Worm (Caenorhabditis elegans) whole organism, mixed stage, embryonic: ENCODE measurements around the gene Y54G9A.9.

Source experiments
- blmp-1 ChIP-seq: fragments of 150-350 bp; optimal IDR thresholded peaks from 2 replicates; lab custom pipeline; 2014; ENCODE audit warnings: missing biosample characterization, missing genetic modification characterization
- ces-1 ChIP-seq: fragments of 150-350 bp; optimal IDR thresholded peaks from 2 replicates; lab custom pipeline; 2014; ENCODE audit warnings: missing biosample characterization, missing genetic modification reagents, missing genetic modification characterization
- ham-2 ChIP-seq: fragments of 200-800 bp; sonication (Bioruptor generic); optimal IDR thresholded peaks from 2 replicates; lab custom pipeline; 2018; ENCODE audit warnings: mild to moderate bottlenecking, missing genetic modification characterization, missing compliant biosample characterization
- lin-13 ChIP-seq: fragments of 150-350 bp; optimal IDR thresholded peaks from 2 replicates; lab custom pipeline; 2014; ENCODE audit warnings: missing biosample characterization, missing genetic modification characterization
- mep-1 ChIP-seq: fragments of 150-350 bp; optimal IDR thresholded peaks from 2 replicates; lab custom pipeline; 2017; ENCODE audit warnings: missing biosample characterization, missing genetic modification reagents, missing genetic modification characterization, inconsistent platforms
- nhr-12 ChIP-seq: fragments of 150-350 bp; optimal IDR thresholded peaks from 2 replicates; lab custom pipeline; 2014; ENCODE audit warnings: missing biosample characterization, missing genetic modification characterization
- pha-4 ChIP-seq: fragments of 150-350 bp; optimal IDR thresholded peaks from 2 replicates; lab custom pipeline; 2018; ENCODE audit warnings: missing biosample characterization, missing genetic modification reagents, missing genetic modification characterization
- sem-2 ChIP-seq: fragments of 200-800 bp; sonication (Bioruptor generic); optimal IDR thresholded peaks from 2 replicates; lab custom pipeline; 2018; ENCODE audit warnings: mild to moderate bottlenecking, missing genetic modification characterization, missing compliant biosample characterization
- snpc-4 ChIP-seq: fragments of 150-350 bp; optimal IDR thresholded peaks from 2 replicates; lab custom pipeline; 2014; ENCODE audit warnings: missing biosample characterization, missing genetic modification characterization
- unc-62 ChIP-seq: fragments of 150-350 bp; optimal IDR thresholded peaks from 2 replicates; lab custom pipeline; 2014; ENCODE audit warnings: missing biosample characterization, missing genetic modification reagents, missing genetic modification characterization
- ztf-11 ChIP-seq: fragments of 150-350 bp; optimal IDR thresholded peaks from 2 replicates; lab custom pipeline; 2014; ENCODE audit warnings: missing biosample characterization, missing genetic modification characterization

DNA sequence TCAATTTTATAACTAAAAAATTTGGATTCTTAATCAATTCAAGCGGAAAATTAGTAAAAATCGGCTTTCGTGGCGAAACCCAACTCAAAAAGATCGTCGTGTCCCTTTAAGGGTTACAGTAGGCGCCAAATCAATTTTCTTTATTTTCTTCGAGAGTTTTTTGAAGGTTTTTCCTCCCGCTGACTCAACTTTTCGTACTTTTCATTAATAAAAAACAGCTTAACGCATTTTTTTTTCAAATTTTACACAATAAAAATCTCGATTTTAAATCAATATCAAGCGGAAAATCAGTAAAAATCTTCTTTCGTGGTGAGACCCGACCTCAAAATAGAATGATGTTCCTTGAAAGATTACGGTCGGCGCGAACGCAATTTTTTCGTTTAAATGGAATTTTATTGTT lies 2.6 kb downstream of the Y54G9A.9 start:
- no peak for TF ChIP-seq pha-4 (tag; lab: Kevin White, UChicago)
- TF ChIP-seq mep-1 (tag; lab: Kevin White, UChicago) = no peak
- TF ChIP-seq blmp-1 (tag; lab: Kevin White, UChicago) = no peak
- no peak for TF ChIP-seq sem-2 (GFP tag; lab: Kevin White, UChicago)
- no peak for TF ChIP-seq snpc-4 (tag; lab: Kevin White, UChicago)
- TF ChIP-seq ces-1 (GFP tag; lab: Kevin White, UChicago) = no peak
- TF ChIP-seq lin-13 (tag; lab: Kevin White, UChicago) = no peak
- no peak for TF ChIP-seq unc-62 (GFP tag; lab: Kevin White, UChicago)
- TF ChIP-seq nhr-12 (tag; lab: Kevin White, UChicago) = no peak
- TF ChIP-seq ham-2 (GFP tag; lab: Kevin White, UChicago) = no peak
- no peak for TF ChIP-seq ztf-11 (tag; lab: Kevin White, UChicago)
